Worm (Caenorhabditis elegans) whole organism, L1 larva: Measurements from ENCODE around the gene pap-1.

Experiments
- C04F5.9 ChIP-seq: sonication (generic microtip); optimal IDR thresholded peaks from 2 replicates; lab custom pipeline; 2016; ENCODE audit warnings: missing genetic modification characterization, missing compliant biosample characterization
- C34B4.2 ChIP-seq: sonication (generic microtip); optimal IDR thresholded peaks from 2 replicates; lab custom pipeline; 2017; ENCODE audit warnings: mild to moderate bottlenecking, missing genetic modification characterization, missing compliant biosample characterization
- Y116A8C.19 ChIP-seq: sonication (generic microtip); optimal IDR thresholded peaks from 2 replicates; lab custom pipeline; 2016; ENCODE audit warnings: missing compliant biosample characterization, missing genetic modification characterization, borderline replicate concordance
- ceh-8 ChIP-seq: fragments of 200-800 bp; sonication (Bioruptor generic); optimal IDR thresholded peaks from 2 replicates; lab custom pipeline; 2018; ENCODE audit warnings: mild to moderate bottlenecking, missing genetic modification characterization, moderate library complexity, missing compliant biosample characterization
- dsc-1 ChIP-seq: sonication (generic microtip); optimal IDR thresholded peaks from 2 replicates; lab custom pipeline; 2016; ENCODE audit warnings: mild to moderate bottlenecking, missing genetic modification characterization, missing compliant biosample characterization
- efl-1 ChIP-seq, 4 experiments: fragments of 150-350 bp; optimal IDR thresholded peaks in 3 of 4; peaks in 1 of 4; 1 replicate in 1 of 4; 2 replicates in 3 of 4; lab custom pipeline; 2014; ENCODE audit warnings: missing biosample characterization in 2 of 4, missing genetic modification characterization in 2 of 4, missing genetic modification reagents in 2 of 4
- efl-3 ChIP-seq: fragments of 200-800 bp; sonication (Bioruptor generic); optimal IDR thresholded peaks from 2 replicates; lab custom pipeline; 2018; ENCODE audit warnings: mild to moderate bottlenecking, missing genetic modification characterization, missing compliant biosample characterization
- egl-13 ChIP-seq: sonication (generic microtip); optimal IDR thresholded peaks from 2 replicates; lab custom pipeline; 2016; ENCODE audit warnings: missing genotype, missing genetic modification reagents, missing genetic modification characterization, missing compliant biosample characterization
- elt-3 ChIP-seq, 6 experiments: fragments of 150-350 bp in 1 of 6; sonication (generic microtip); optimal IDR thresholded peaks; 2 replicates each; lab custom pipeline; 2017 to 2018; ENCODE audit warnings: missing biosample characterization in 6 of 6, missing genetic modification characterization in 6 of 6, inconsistent platforms in 1 of 6
- ets-5 ChIP-seq: fragments of 200-800 bp; sonication (Bioruptor generic); IDR thresholded peaks from 2 replicates; pipeline ENCODE4 v1.3.6; 2022; ENCODE audit warnings: missing genetic modification characterization, missing compliant biosample characterization
- fkh-10 ChIP-seq: sonication (generic microtip); optimal IDR thresholded peaks from 2 replicates; lab custom pipeline; 2017; ENCODE audit warnings: missing biosample characterization, missing genetic modification reagents, missing genetic modification characterization
- hlh-4 ChIP-seq: sonication (generic microtip); optimal IDR thresholded peaks from 2 replicates; lab custom pipeline; 2016; ENCODE audit warnings: mild to moderate bottlenecking, missing genetic modification characterization, missing compliant biosample characterization
- hpl-2 ChIP-seq: fragments of 150-350 bp; optimal IDR thresholded peaks from 2 replicates; lab custom pipeline; 2014; ENCODE audit warnings: missing biosample characterization, missing genetic modification reagents, missing genetic modification characterization
- irx-1 ChIP-seq: sonication (generic microtip); optimal IDR thresholded peaks from 2 replicates; lab custom pipeline; 2016; ENCODE audit warnings: missing genetic modification characterization, missing compliant biosample characterization
- isw-1 ChIP-seq: fragments of 200-800 bp; sonication (Bioruptor generic); IDR thresholded peaks from 2 replicates; pipeline ENCODE4 v1.3.6; 2022; ENCODE audit warnings: missing genetic modification characterization, missing compliant biosample characterization
- jun-1 ChIP-seq: fragments of 150-350 bp; optimal IDR thresholded peaks from 2 replicates; lab custom pipeline; 2014; ENCODE audit warnings: missing biosample characterization, missing genetic modification reagents, missing genetic modification characterization
- lin-13 ChIP-seq: fragments of 150-350 bp; optimal IDR thresholded peaks from 2 replicates; lab custom pipeline; 2014; ENCODE audit warnings: missing biosample characterization, missing genetic modification reagents, missing genetic modification characterization
- lin-14 ChIP-seq: fragments of 200-800 bp; sonication (Bioruptor generic); optimal IDR thresholded peaks from 2 replicates; lab custom pipeline; 2018; ENCODE audit warnings: mild to moderate bottlenecking, missing genetic modification characterization, moderate library complexity, missing compliant biosample characterization
- lin-15B ChIP-seq: fragments of 150-350 bp; sonication (generic microtip); optimal IDR thresholded peaks from 3 replicates; lab custom pipeline; 2014; ENCODE audit warnings: missing biosample characterization, missing genetic modification characterization
- lin-39 ChIP-seq: fragments of 150-350 bp; optimal IDR thresholded peaks from 2 replicates; lab custom pipeline; 2014; ENCODE audit warnings: missing biosample characterization, missing genetic modification reagents, missing genetic modification characterization
- lir-3 ChIP-seq: sonication (generic microtip); optimal IDR thresholded peaks from 2 replicates; lab custom pipeline; 2016; ENCODE audit warnings: mild to moderate bottlenecking, missing genetic modification characterization, moderate library complexity, missing compliant biosample characterization; ENCODE audit not compliant: poor library complexity
- nhr-19 ChIP-seq: fragments of 200-800 bp; sonication (Bioruptor generic); conservative IDR thresholded peaks from 2 replicates; pipeline ENCODE4 v1.3.6; 2022; ENCODE audit warnings: missing genetic modification characterization, missing compliant biosample characterization
- nhr-76 ChIP-seq: sonication (generic microtip); optimal IDR thresholded peaks from 2 replicates; lab custom pipeline; 2017; ENCODE audit warnings: missing biosample characterization, missing genetic modification characterization
- nhr-77 ChIP-seq: fragments of 150-350 bp; optimal IDR thresholded peaks from 2 replicates; lab custom pipeline; 2014; ENCODE audit warnings: missing biosample characterization, missing genetic modification characterization
- nhr-84 ChIP-seq: sonication (generic microtip); optimal IDR thresholded peaks from 2 replicates; lab custom pipeline; 2017; ENCODE audit warnings: missing biosample characterization, missing genetic modification characterization
- pag-3 ChIP-seq: sonication (generic microtip); optimal IDR thresholded peaks from 2 replicates; lab custom pipeline; 2017; ENCODE audit warnings: missing genetic modification characterization, mild to moderate bottlenecking, missing compliant biosample characterization, antibody characterized with exemption, borderline replicate concordance; ENCODE audit not compliant: insufficient read depth
- pqm-1 ChIP-seq: sonication (generic microtip); optimal IDR thresholded peaks from 3 replicates; lab custom pipeline; 2017; ENCODE audit warnings: missing biosample characterization, missing genetic modification characterization
- rnt-1 ChIP-seq: sonication (generic microtip); optimal IDR thresholded peaks from 2 replicates; lab custom pipeline; 2016; ENCODE audit warnings: mild to moderate bottlenecking, missing genetic modification characterization, moderate library complexity, missing compliant biosample characterization
- tbx-2 ChIP-seq: sonication (generic microtip); optimal IDR thresholded peaks from 2 replicates; lab custom pipeline; 2016; ENCODE audit warnings: missing genetic modification characterization, missing compliant biosample characterization
- tlp-1 ChIP-seq: fragments of 150-350 bp; optimal IDR thresholded peaks from 2 replicates; lab custom pipeline; 2014; ENCODE audit warnings: missing biosample characterization, missing genetic modification characterization
- unc-130 ChIP-seq: fragments of 150-350 bp; optimal IDR thresholded peaks from 2 replicates; lab custom pipeline; 2017; ENCODE audit warnings: missing biosample characterization, missing genetic modification characterization, inconsistent platforms
- unc-98 ChIP-seq: fragments of 200-800 bp; sonication (Bioruptor generic); IDR thresholded peaks from 2 replicates; pipeline ENCODE4 v1.3.6; 2022; ENCODE audit warnings: missing genetic modification characterization, missing compliant biosample characterization
- xbp-1 ChIP-seq: sonication (generic microtip); optimal IDR thresholded peaks from 2 replicates; lab custom pipeline; 2016; ENCODE audit warnings: missing genetic modification characterization, missing compliant biosample characterization
- zag-1 ChIP-seq: fragments of 150-350 bp; optimal IDR thresholded peaks from 2 replicates; lab custom pipeline; 2014; ENCODE audit warnings: missing biosample characterization, missing genetic modification characterization
- zip-4 ChIP-seq: fragments of 200-800 bp; sonication (Bioruptor generic); optimal IDR thresholded peaks from 2 replicates; lab custom pipeline; 2018; ENCODE audit warnings: mild to moderate bottlenecking, missing genetic modification characterization, moderate library complexity, missing compliant biosample characterization
- ztf-11 ChIP-seq, 2 experiments: sonication (generic microtip); optimal IDR thresholded peaks; 2 replicates each; lab custom pipeline; 2016 to 2017; ENCODE audit warnings: missing genetic modification characterization in 2 of 2, missing biosample characterization in 1 of 2, missing compliant biosample characterization in 1 of 2

The pap-1 gene

DNA sequence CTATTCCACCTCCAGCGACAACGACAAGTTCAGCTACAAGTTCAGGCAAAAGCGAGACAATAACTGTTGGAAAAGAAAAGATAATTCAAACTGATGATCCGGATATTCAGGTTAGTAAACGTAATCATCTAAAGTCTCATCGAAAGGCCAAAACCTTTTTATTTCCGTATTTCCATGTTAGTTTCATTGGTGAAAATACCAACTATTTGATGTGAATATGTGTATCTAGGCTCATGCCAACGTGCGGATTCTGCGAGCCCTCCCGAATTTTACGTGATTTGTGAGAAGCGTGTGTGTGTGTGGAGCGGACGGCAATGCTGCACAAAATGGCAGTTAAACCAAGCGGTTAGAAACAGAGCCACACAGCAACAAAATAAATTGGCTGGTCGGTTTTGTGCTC lies 29.2 kb downstream of the pap-1 start:
- TF ChIP-seq zag-1 (no peak), C34B4.2 (tag; lab: Kevin White, UChicago) (no peak), lin-39 (tag; lab: Kevin White, UChicago) (no peak), xbp-1 (tag; lab: Kevin White, UChicago) (no peak), pag-3 (no peak), pqm-1 (tag; lab: Kevin White, UChicago) (no peak), nhr-19 (no peak), tlp-1 (no peak), jun-1 (tag; lab: Kevin White, UChicago) (no peak), elt-3 (tag; optimal IDR thresholded peaks at IDR 0.05; lab: Kevin White, UChicago) (no peak)

- TF ChIP-seq ets-5 (GFP tag; lab: Robert Waterston, UW) (no peak), rnt-1 (tag; lab: Kevin White, UChicago) (peak; percentile 9), efl-1 (optimal IDR thresholded peaks at IDR 0.05; lab: Kevin White, UChicago) (no peak), efl-1 (GFP tag; optimal IDR thresholded peaks at IDR 0.05 in 1 of 2; lab: Kevin White, UChicago) (peak in 1 of 2 experiments; percentile 85)
These were observed 31.4 kb downstream of the pap-1 start for ce11 chrV:10472901-10473774.

ce11 chrV:10474040-10474439 lies 32.3 kb downstream of the pap-1 start:
- no peak for TF ChIP-seq tbx-2 (tag; lab: Kevin White, UChicago)
- TF ChIP-seq nhr-19 = no peak
- no peak for TF ChIP-seq nhr-76 (tag; lab: Kevin White, UChicago)
- no peak for TF ChIP-seq efl-3 (GFP tag; lab: Kevin White, UChicago)
- no peak for TF ChIP-seq ztf-11 (tag; optimal IDR thresholded peaks at IDR 0.05; lab: Kevin White, UChicago)
- TF ChIP-seq unc-98 (GFP tag; lab: Robert Waterston, UW) = no peak
- TF ChIP-seq unc-130 = no peak
- no peak for TF ChIP-seq ceh-8 (GFP tag; lab: Kevin White, UChicago)
- no peak for TF ChIP-seq isw-1 (GFP tag; lab: Robert Waterston, UW)
- TF ChIP-seq ets-5 (GFP tag; lab: Robert Waterston, UW) = no peak
- TF ChIP-seq nhr-77 (tag; lab: Kevin White, UChicago) = no peak
- no peak for TF ChIP-seq nhr-84
- TF ChIP-seq C04F5.9 (tag; lab: Kevin White, UChicago) = no peak
- no peak for TF ChIP-seq C34B4.2 (tag; lab: Kevin White, UChicago)
- no peak for TF ChIP-seq dsc-1
- TF ChIP-seq tlp-1 = no peak
- TF ChIP-seq lir-3 (tag; lab: Kevin White, UChicago) = no peak
- no peak for TF ChIP-seq lin-14 (GFP tag; lab: Kevin White, UChicago)

- TF ChIP-seq zip-4 (GFP tag; lab: Kevin White, UChicago) (no peak), lin-15B (tag; lab: Kevin White, UChicago) (no peak), hpl-2 (GFP tag; lab: Kevin White, UChicago) (no peak), Y116A8C.19 (tag; lab: Kevin White, UChicago) (no peak), efl-1 (optimal IDR thresholded peaks at IDR 0.05; lab: Kevin White, UChicago) (no peak), efl-1 (GFP tag; optimal IDR thresholded peaks at IDR 0.05 in 1 of 2; lab: Kevin White, UChicago) (no peak), C04F5.9 (tag; lab: Kevin White, UChicago) (no peak), dsc-1 (no peak), unc-98 (GFP tag; lab: Robert Waterston, UW) (no peak), irx-1 (tag; lab: Kevin White, UChicago) (no peak), lin-13 (GFP tag; lab: Kevin White, UChicago) (no peak), nhr-77 (tag; lab: Kevin White, UChicago) (no peak), fkh-10 (GFP tag; lab: Kevin White, UChicago) (no peak), efl-3 (GFP tag; lab: Kevin White, UChicago) (no peak), hlh-4 (tag; lab: Kevin White, UChicago) (no peak), elt-3 (tag; optimal IDR thresholded peaks at IDR 0.05; lab: Kevin White, UChicago) (no peak), egl-13 (tag; lab: Kevin White, UChicago) (no peak)
These were observed 33.6 kb downstream of the pap-1 start for ce11 chrV:10475421-10475820.
